Worm (Caenorhabditis elegans) whole organism, late embryonic: ENCODE data around the gene F18H3.4.
A peak's percentile ranks its signal among the peaks of the same experiment; 100 is the strongest.

ENCODE experiments used
- C08G9.2 ChIP-seq: sonication (generic microtip); optimal IDR thresholded peaks from 2 replicates; lab custom pipeline; 2016; ENCODE audit warnings: mild to moderate bottlenecking, missing genetic modification characterization, moderate library complexity, missing compliant biosample characterization
- F13H6.1 ChIP-seq: sonication (generic microtip); optimal IDR thresholded peaks from 2 replicates; lab custom pipeline; 2016; ENCODE audit warnings: missing genetic modification characterization, missing compliant biosample characterization
- K09A11.1 ChIP-seq: sonication (generic microtip); optimal IDR thresholded peaks from 2 replicates; lab custom pipeline; 2017; ENCODE audit warnings: antibody characterized with exemption, mild to moderate bottlenecking, missing genetic modification characterization, missing compliant biosample characterization; ENCODE audit not compliant: insufficient read depth
- T23F11.4 ChIP-seq: fragments of 200-800 bp; sonication (Bioruptor generic); optimal IDR thresholded peaks from 2 replicates; lab custom pipeline; 2018; ENCODE audit warnings: mild to moderate bottlenecking, missing genetic modification characterization, missing compliant biosample characterization
- Y22D7AL.16 ChIP-seq: sonication (generic microtip); optimal IDR thresholded peaks from 2 replicates; lab custom pipeline; 2016; ENCODE audit warnings: missing genetic modification characterization, missing compliant biosample characterization
- ceh-18 ChIP-seq: sonication (generic microtip); optimal IDR thresholded peaks from 2 replicates; lab custom pipeline; 2016; ENCODE audit warnings: missing genetic modification characterization, missing compliant biosample characterization
- ceh-22 ChIP-seq: sonication (generic microtip); optimal IDR thresholded peaks from 2 replicates; lab custom pipeline; 2017; ENCODE audit warnings: missing biosample characterization, missing genetic modification characterization
- ceh-31 ChIP-seq: sonication (generic microtip); optimal IDR thresholded peaks from 2 replicates; lab custom pipeline; 2016; ENCODE audit warnings: missing genetic modification characterization, missing compliant biosample characterization
- ceh-34 ChIP-seq: sonication (generic microtip); optimal IDR thresholded peaks from 2 replicates; lab custom pipeline; 2016; ENCODE audit warnings: mild to moderate bottlenecking, missing genetic modification characterization, missing compliant biosample characterization
- ceh-6 ChIP-seq: fragments of 200-800 bp; sonication (Bioruptor generic); optimal IDR thresholded peaks from 2 replicates; lab custom pipeline; 2018; ENCODE audit warnings: mild to moderate bottlenecking, missing genetic modification characterization, missing compliant biosample characterization
- ceh-9 ChIP-seq: sonication (generic microtip); optimal IDR thresholded peaks from 2 replicates; lab custom pipeline; 2016; ENCODE audit warnings: mild to moderate bottlenecking, missing genetic modification characterization, inconsistent platforms, missing compliant biosample characterization
- che-1 ChIP-seq: sonication (generic microtip); optimal IDR thresholded peaks from 2 replicates; lab custom pipeline; 2016; ENCODE audit warnings: mild to moderate bottlenecking, missing genetic modification characterization, missing compliant biosample characterization
- dve-1 ChIP-seq: sonication (generic microtip); optimal IDR thresholded peaks from 2 replicates; lab custom pipeline; 2017; ENCODE audit warnings: antibody characterized with exemption, mild to moderate bottlenecking, missing genetic modification characterization, missing compliant biosample characterization
- elt-4 ChIP-seq: sonication (generic microtip); optimal IDR thresholded peaks from 2 replicates; lab custom pipeline; 2016; ENCODE audit warnings: missing genetic modification characterization, missing compliant biosample characterization
- eyg-1 ChIP-seq: sonication (generic microtip); optimal IDR thresholded peaks from 2 replicates; lab custom pipeline; 2016; ENCODE audit warnings: missing genotype, missing genetic modification characterization, missing compliant biosample characterization
- fax-1 ChIP-seq: sonication (generic microtip); optimal IDR thresholded peaks from 2 replicates; lab custom pipeline; 2016; ENCODE audit warnings: missing genotype, missing genetic modification characterization, missing compliant biosample characterization
- fkh-10 ChIP-seq: fragments of 150-350 bp; optimal IDR thresholded peaks from 2 replicates; lab custom pipeline; 2014; ENCODE audit warnings: missing biosample characterization, missing genetic modification reagents, missing genetic modification characterization
- gmeb-2 ChIP-seq: sonication (generic microtip); optimal IDR thresholded peaks from 2 replicates; lab custom pipeline; 2016; ENCODE audit warnings: missing genetic modification characterization, inconsistent platforms, missing compliant biosample characterization
- hlh-13 ChIP-seq: fragments of 200-800 bp; sonication (Bioruptor generic); optimal IDR thresholded peaks from 2 replicates; lab custom pipeline; 2018; ENCODE audit warnings: mild to moderate bottlenecking, missing genetic modification characterization, missing compliant biosample characterization
- hlh-15 ChIP-seq: sonication (generic microtip); optimal IDR thresholded peaks from 2 replicates; lab custom pipeline; 2016; ENCODE audit warnings: missing genetic modification characterization, missing compliant biosample characterization
- hlh-6 ChIP-seq: sonication (generic microtip); optimal IDR thresholded peaks from 2 replicates; lab custom pipeline; 2016; ENCODE audit warnings: missing genotype, missing genetic modification characterization, missing compliant biosample characterization
- lim-6 ChIP-seq: sonication (generic microtip); optimal IDR thresholded peaks from 2 replicates; lab custom pipeline; 2016; ENCODE audit warnings: missing genetic modification characterization, missing compliant biosample characterization
- madf-2 ChIP-seq: sonication (generic microtip); optimal IDR thresholded peaks from 2 replicates; lab custom pipeline; 2017; ENCODE audit warnings: missing genetic modification characterization, missing compliant biosample characterization
- mec-3 ChIP-seq: sonication (generic microtip); optimal IDR thresholded peaks from 2 replicates; lab custom pipeline; 2016; ENCODE audit warnings: borderline replicate concordance, missing genetic modification characterization, missing compliant biosample characterization
- nfya-1 ChIP-seq: sonication (generic microtip); optimal IDR thresholded peaks from 2 replicates; lab custom pipeline; 2017; ENCODE audit warnings: missing genetic modification characterization, mild to moderate bottlenecking, missing compliant biosample characterization, antibody characterized with exemption, moderate library complexity
- nhr-11 ChIP-seq: fragments of 150-350 bp; optimal IDR thresholded peaks from 2 replicates; lab custom pipeline; 2014; ENCODE audit warnings: missing biosample characterization, missing genetic modification characterization
- odd-2 ChIP-seq: sonication (generic microtip); optimal IDR thresholded peaks from 2 replicates; lab custom pipeline; 2017; ENCODE audit warnings: antibody characterized with exemption, mild to moderate bottlenecking, missing genetic modification characterization, missing compliant biosample characterization
- pax-1 ChIP-seq: fragments of 150-350 bp; optimal IDR thresholded peaks from 2 replicates; lab custom pipeline; 2014; ENCODE audit warnings: missing biosample characterization, missing genetic modification characterization
- pha-4 ChIP-seq: fragments of 150-350 bp; optimal IDR thresholded peaks from 2 replicates; lab custom pipeline; 2018; ENCODE audit warnings: missing biosample characterization, missing genetic modification reagents, missing genetic modification characterization
- pqm-1 ChIP-seq: sonication (generic microtip); optimal IDR thresholded peaks from 2 replicates; lab custom pipeline; 2016; ENCODE audit warnings: missing genetic modification characterization, missing compliant biosample characterization
- pros-1 ChIP-seq: fragments of 150-350 bp; optimal IDR thresholded peaks from 2 replicates; lab custom pipeline; 2014; ENCODE audit warnings: missing biosample characterization, missing genetic modification reagents, missing genetic modification characterization
- sdc-2 ChIP-seq: sonication (generic microtip); optimal IDR thresholded peaks from 2 replicates; lab custom pipeline; 2016; ENCODE audit warnings: missing genotype, missing genetic modification characterization, missing compliant biosample characterization
- sox-4 ChIP-seq: sonication (generic microtip); optimal IDR thresholded peaks from 2 replicates; lab custom pipeline; 2017; ENCODE audit warnings: mild to moderate bottlenecking, missing genetic modification characterization, inconsistent platforms, missing compliant biosample characterization
- tbx-2 ChIP-seq: sonication (generic microtip); optimal IDR thresholded peaks from 2 replicates; lab custom pipeline; 2016; ENCODE audit warnings: missing genetic modification characterization, missing compliant biosample characterization
- tbx-7 ChIP-seq: sonication (generic microtip); optimal IDR thresholded peaks from 2 replicates; lab custom pipeline; 2016; ENCODE audit warnings: missing genotype, missing genetic modification characterization, missing compliant biosample characterization
- ttx-3 ChIP-seq: sonication (generic microtip); optimal IDR thresholded peaks from 2 replicates; lab custom pipeline; 2016; ENCODE audit warnings: missing genetic modification reagents, missing genetic modification characterization, missing compliant biosample characterization
- unc-3 ChIP-seq, 2 experiments: fragments of 200-800 bp in 1 of 2; sonication (Bioruptor generic) in 1 of 2; sonication (generic microtip) in 1 of 2; conservative IDR thresholded peaks in 1 of 2; optimal IDR thresholded peaks in 1 of 2; 2 replicates each; pipeline versions ENCODE4 v1.3.6 to Lab custom; 2016 to 2022; ENCODE audit warnings: missing compliant biosample characterization in 2 of 2, missing genetic modification characterization in 2 of 2, missing genetic modification reagents in 1 of 2
- unc-42 ChIP-seq: sonication (generic microtip); optimal IDR thresholded peaks from 2 replicates; lab custom pipeline; 2016; ENCODE audit warnings: missing genotype, missing genetic modification characterization, missing compliant biosample characterization
- unc-55 ChIP-seq: sonication (generic microtip); optimal IDR thresholded peaks from 2 replicates; lab custom pipeline; 2017; ENCODE audit warnings: missing biosample characterization, missing genetic modification reagents, missing genetic modification characterization
- unc-86 ChIP-seq: sonication (generic microtip); optimal IDR thresholded peaks from 2 replicates; lab custom pipeline; 2016; ENCODE audit warnings: missing genetic modification characterization, missing compliant biosample characterization
- zip-5 ChIP-seq: sonication (generic microtip); optimal IDR thresholded peaks from 2 replicates; lab custom pipeline; 2016; ENCODE audit warnings: missing genetic modification characterization, missing compliant biosample characterization

Gene F18H3.4

ce11 chrX:13505201-13505600 is 23.7 kb upstream of the F18H3.4 start:
- peak; percentile 5 for TF ChIP-seq unc-42
- TF ChIP-seq fkh-10 (GFP tag; lab: Kevin White, UChicago), result no peak

DNA sequence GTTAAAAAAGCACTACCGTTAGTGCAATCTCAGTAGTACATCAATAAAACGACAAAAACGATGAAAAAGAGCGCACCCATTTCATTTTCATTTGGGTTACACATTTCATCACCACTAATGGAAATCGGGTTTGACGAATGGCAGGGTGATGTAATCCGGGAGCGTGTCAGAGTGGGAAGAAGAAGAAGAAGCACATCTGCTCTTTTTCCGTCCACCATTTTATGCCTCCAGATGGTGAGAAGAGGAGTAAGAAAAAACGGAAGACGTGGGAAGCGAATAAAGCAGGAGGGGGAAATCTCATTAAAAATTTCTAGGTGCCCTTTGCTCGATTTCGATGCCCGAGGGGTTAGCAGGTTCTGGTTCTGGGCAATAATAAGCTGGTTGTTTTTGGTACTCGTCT is 22.8 kb upstream of the F18H3.4 start:
- TF ChIP-seq madf-2 (no peak), sdc-2 (tag; lab: Kevin White, UChicago) (no peak), hlh-15 (no peak), pha-4 (tag; lab: Kevin White, UChicago) (no peak), ceh-9 (tag; lab: Kevin White, UChicago) (no peak), unc-42 (peak; percentile 42), ceh-31 (tag; lab: Kevin White, UChicago) (peak; percentile 8), F13H6.1 (tag; lab: Kevin White, UChicago) (no peak), pros-1 (no peak), unc-86 (tag; lab: Kevin White, UChicago) (no peak), unc-55 (GFP tag; lab: Kevin White, UChicago) (no peak), ceh-18 (no peak), ceh-6 (GFP tag; lab: Kevin White, UChicago) (no peak), dve-1 (no peak), gmeb-2 (tag; lab: Kevin White, UChicago) (no peak), tbx-7 (tag; lab: Kevin White, UChicago) (no peak), nfya-1 (tag; lab: Kevin White, UChicago) (no peak), C08G9.2 (tag; lab: Kevin White, UChicago) (no peak)

ce11 chrX:13506493-13506892 is 22.4 kb upstream of the F18H3.4 start:
- no peak for TF ChIP-seq elt-4
- no peak for TF ChIP-seq ttx-3 (tag; lab: Kevin White, UChicago)
- TF ChIP-seq nhr-11 (tag; lab: Kevin White, UChicago), result no peak
- TF ChIP-seq pqm-1 (tag; lab: Kevin White, UChicago), result no peak
- no peak for TF ChIP-seq pax-1 (tag; lab: Kevin White, UChicago)
- no peak for TF ChIP-seq eyg-1 (tag; lab: Kevin White, UChicago)
- no peak for TF ChIP-seq unc-3 (GFP tag; conservative IDR thresholded peaks at IDR 0.05; lab: Robert Waterston, UW)
- no peak for TF ChIP-seq unc-3 (tag; optimal IDR thresholded peaks at IDR 0.05; lab: Kevin White, UChicago)
- TF ChIP-seq lim-6, result no peak
- TF ChIP-seq ceh-34 (tag; lab: Kevin White, UChicago), result no peak
- TF ChIP-seq ceh-31 (tag; lab: Kevin White, UChicago), result no peak
- TF ChIP-seq hlh-6, result no peak
- no peak for TF ChIP-seq Y22D7AL.16 (tag; lab: Kevin White, UChicago)
- no peak for TF ChIP-seq zip-5 (tag; lab: Kevin White, UChicago)
- no peak for TF ChIP-seq hlh-15
- TF ChIP-seq ceh-22, result no peak
- TF ChIP-seq odd-2, result no peak

DNA sequence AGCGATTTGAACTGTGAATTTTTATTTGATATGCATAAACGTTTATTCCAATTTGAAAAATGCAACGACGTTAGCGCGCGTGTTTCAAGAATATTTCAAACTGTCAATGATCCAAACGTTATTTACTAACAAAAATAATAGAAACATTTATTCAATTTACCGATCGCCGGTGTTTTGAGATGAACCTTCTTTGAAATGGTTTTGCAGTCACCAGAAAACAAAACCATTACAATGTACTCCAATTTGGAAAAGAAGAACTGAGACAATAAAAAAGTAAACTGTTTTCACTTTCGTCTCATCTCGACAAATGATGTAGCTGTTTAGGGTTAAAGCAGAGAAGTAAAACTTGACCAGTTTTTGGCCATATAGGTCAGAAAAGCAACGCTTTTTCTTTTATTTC is 21.7 kb upstream of the F18H3.4 start, which contains the start of gene H06A10.1:
Gene H06A10.1 (plus strand): TSS at position 301 of the 400 bp plus-strand sequence.
- TF ChIP-seq Y22D7AL.16 (tag; lab: Kevin White, UChicago) (no peak), che-1 (no peak), hlh-13 (GFP tag; lab: Kevin White, UChicago) (no peak), unc-86 (tag; lab: Kevin White, UChicago) (no peak), eyg-1 (tag; lab: Kevin White, UChicago) (no peak), fax-1 (tag; lab: Kevin White, UChicago) (no peak), nfya-1 (tag; lab: Kevin White, UChicago) (no peak), K09A11.1 (tag; lab: Kevin White, UChicago) (no peak), T23F11.4 (no peak), F13H6.1 (tag; lab: Kevin White, UChicago) (no peak), sox-4 (no peak), tbx-2 (tag; lab: Kevin White, UChicago) (no peak), lim-6 (no peak), pax-1 (tag; lab: Kevin White, UChicago) (no peak), nhr-11 (tag; lab: Kevin White, UChicago) (no peak), mec-3 (no peak)
